Fruit fly (Drosophila melanogaster): ENCODE data around the gene CG44013.

CG44013 gene

dm6 chr3R:15472753-15473212, 36.9 kb downstream of the CG44013 start:
- TF ChIP-seq toe (GFP tag; optimal IDR thresholded peaks at IDR 0.05) (no peak), CG5204 (GFP tag; optimal IDR thresholded peaks at IDR 0.05) (no peak), CG7101 (tag; optimal IDR thresholded peaks at IDR 0.05) (no peak), cnc (optimal IDR thresholded peaks at IDR 0.05) (no peak), pad (GFP tag; optimal IDR thresholded peaks at IDR 0.05) (no peak), tj (GFP tag; optimal IDR thresholded peaks at IDR 0.05) (peak; percentile 69), CG33017 (tag; optimal IDR thresholded peaks at IDR 0.05) (no peak), CG14711 (tag; optimal IDR thresholded peaks at IDR 0.05) (no peak), CG12768 (GFP tag; optimal IDR thresholded peaks at IDR 0.05) (no peak), Mnt (GFP tag; optimal IDR thresholded peaks at IDR 0.05) (no peak), Hr96 (GFP tag; optimal IDR thresholded peaks at IDR 0.05) (no peak), Crg-1 (GFP tag; optimal IDR thresholded peaks at IDR 0.05) (no peak), CG11617 (GFP tag; optimal IDR thresholded peaks at IDR 0.05) (peak; percentile 12), ovo (GFP tag; optimal IDR thresholded peaks at IDR 0.05) (no peak), kay (GFP tag; ENCODE audit: borderline replicate concordance) (peak; percentile 50), bab1 (GFP tag; optimal IDR thresholded peaks at IDR 0.05) (peak; percentile 76)

dm6 chr3R:15471742-15472141, 38.0 kb downstream of the CG44013 start:
- TF ChIP-seq CG1620 (GFP tag; optimal IDR thresholded peaks at IDR 0.05), result no peak
- no peak for TF ChIP-seq CG11617 (GFP tag; optimal IDR thresholded peaks at IDR 0.05)
- no peak for TF ChIP-seq Mnt (GFP tag; optimal IDR thresholded peaks at IDR 0.05)
- no peak for TF ChIP-seq CG5204 (GFP tag; optimal IDR thresholded peaks at IDR 0.05)
- TF ChIP-seq kay (GFP tag; ENCODE audit: borderline replicate concordance), result no peak
- TF ChIP-seq pad (GFP tag; optimal IDR thresholded peaks at IDR 0.05), result no peak
- no peak for TF ChIP-seq cnc (optimal IDR thresholded peaks at IDR 0.05)
- no peak for TF ChIP-seq CG7045 (GFP tag; optimal IDR thresholded peaks at IDR 0.05)
- TF ChIP-seq ovo (GFP tag; optimal IDR thresholded peaks at IDR 0.05), result no peak

- TF ChIP-seq kay (GFP tag; ENCODE audit: borderline replicate concordance) (peak; percentile 48), Crg-1 (GFP tag; optimal IDR thresholded peaks at IDR 0.05) (no peak)
Measured at dm6 chr3R:15467991-15468764, 41.5 kb downstream of the CG44013 start.

- TF ChIP-seq bab1 (GFP tag; optimal IDR thresholded peaks at IDR 0.05), result no peak
- TF ChIP-seq pad (GFP tag; optimal IDR thresholded peaks at IDR 0.05), result no peak
- no peak for TF ChIP-seq toe (GFP tag; optimal IDR thresholded peaks at IDR 0.05)
- TF ChIP-seq cnc (optimal IDR thresholded peaks at IDR 0.05), result no peak
Measured at dm6 chr3R:15463172-15463571, 46.5 kb downstream of the CG44013 start.
